Fruit fly (Drosophila melanogaster) whole organism, wandering third instar larva: Measurements from ENCODE around the gene Cap-H2.

Source experiments
- Abd-B ChIP-seq: fragments of >200 bp; optimal IDR thresholded peaks from 2 replicates; lab custom pipeline; 2017; ENCODE audit warnings: missing biosample characterization, missing genetic modification characterization
- CG32264 ChIP-seq: fragments of 200-800 bp; sonication (Bioruptor generic); optimal IDR thresholded peaks from 2 replicates; lab custom pipeline; 2016; ENCODE audit warnings: missing biosample characterization, missing genetic modification characterization
- CG9705 ChIP-seq: fragments of 200-800 bp; sonication (Bioruptor generic); optimal IDR thresholded peaks from 2 replicates; lab custom pipeline; 2018; ENCODE audit warnings: missing biosample characterization, mild to moderate bottlenecking, missing genetic modification characterization
- Dfd ChIP-seq: fragments of >200 bp; optimal IDR thresholded peaks from 2 replicates; lab custom pipeline; 2017; ENCODE audit warnings: missing biosample characterization, missing genetic modification characterization
- Dif ChIP-seq: fragments of 200-275, 200-300 bp; sonication (Bioruptor generic); optimal IDR thresholded peaks from 2 replicates; lab custom pipeline; 2018; ENCODE audit warnings: missing biosample characterization, missing genetic modification characterization; ENCODE audit not compliant: partially characterized antibody
- GATAd ChIP-seq: sonication (Bioruptor generic); optimal IDR thresholded peaks from 2 replicates; lab custom pipeline; 2016; ENCODE audit warnings: missing biosample characterization, missing genetic modification characterization
- HLH106 ChIP-seq: fragments of 200-800 bp; optimal IDR thresholded peaks from 3 replicates; lab custom pipeline; 2019; ENCODE audit warnings: missing biosample characterization, mild to moderate bottlenecking, missing genetic modification characterization, moderate library complexity
- Hnf4 ChIP-seq: fragments of 200-800 bp; sonication (Bioruptor generic); optimal IDR thresholded peaks from 2 replicates; lab custom pipeline; 2016; ENCODE audit warnings: missing biosample characterization, mild to moderate bottlenecking, missing genetic modification characterization
- Hr78 ChIP-seq: fragments of >200 bp; optimal IDR thresholded peaks from 2 replicates; lab custom pipeline; 2017; ENCODE audit warnings: missing biosample characterization, missing genetic modification characterization
- Hr83 ChIP-seq: fragments of 200-300 bp; sonication (Bioruptor generic); optimal IDR thresholded peaks from 2 replicates; lab custom pipeline; 2016; ENCODE audit warnings: missing biosample characterization, mild to moderate bottlenecking, missing genetic modification characterization, moderate library complexity; ENCODE audit not compliant: poor library complexity, severe bottlenecking
- Jra ChIP-seq: sonication (Bioruptor generic); optimal IDR thresholded peaks from 2 replicates; lab custom pipeline; 2016; ENCODE audit warnings: missing biosample characterization, missing genetic modification characterization
- Myc ChIP-seq: fragments of >200 bp; optimal IDR thresholded peaks from 2 replicates; lab custom pipeline; 2017
- N ChIP-seq: fragments of >200 bp; optimal IDR thresholded peaks from 2 replicates; lab custom pipeline; 2018; ENCODE audit warnings: missing biosample characterization, missing external identifiers, missing genetic modification characterization
- OdsH ChIP-seq: fragments of 200-800 bp; sonication (Bioruptor generic); optimal IDR thresholded peaks from 2 replicates; lab custom pipeline; 2016; ENCODE audit warnings: missing biosample characterization, mild to moderate bottlenecking, missing genetic modification characterization
- Rel ChIP-seq, 2 experiments: fragments of 200-800 bp; sonication (Bioruptor generic) in 1 of 2; optimal IDR thresholded peaks; 2 replicates in 1 of 2; 3 replicates in 1 of 2; lab custom pipeline; 2016 to 2019; ENCODE audit warnings: mild to moderate bottlenecking in 2 of 2, missing biosample characterization in 2 of 2, missing genetic modification characterization in 2 of 2, moderate library complexity in 1 of 2
- Sp1 ChIP-seq: fragments of 200-800 bp; sonication (Bioruptor generic); optimal IDR thresholded peaks from 3 replicates; lab custom pipeline; 2019; ENCODE audit warnings: missing biosample characterization, mild to moderate bottlenecking, missing genetic modification characterization, moderate library complexity
- Vsx2 ChIP-seq: fragments of 200-300, 225-300 bp; sonication (Bioruptor generic); optimal IDR thresholded peaks from 2 replicates; lab custom pipeline; 2018; ENCODE audit warnings: missing biosample characterization, missing genetic modification characterization; ENCODE audit not compliant: partially characterized antibody
- br ChIP-seq: fragments of 200-800 bp; sonication (Bioruptor generic); optimal IDR thresholded peaks from 2 replicates; lab custom pipeline; 2016; ENCODE audit warnings: missing biosample characterization, missing genetic modification characterization
- brk ChIP-seq: fragments of 200-800 bp; sonication (Bioruptor generic); optimal IDR thresholded peaks from 2 replicates; lab custom pipeline; 2016; ENCODE audit warnings: missing biosample characterization, mild to moderate bottlenecking, missing genetic modification characterization
- dl ChIP-seq, 2 experiments: fragments of 175-275, 200-275 bp in 1 of 2; fragments of 200-275 bp in 1 of 2; sonication (Bioruptor generic); optimal IDR thresholded peaks; lab custom pipeline; 2018; ENCODE audit warnings: mild to moderate bottlenecking in 2 of 2, missing biosample characterization in 2 of 2, missing genetic modification characterization in 2 of 2, moderate library complexity in 2 of 2; ENCODE audit not compliant: partially characterized antibody in 2 of 2, insufficient read depth in 1 of 2
- dmrt93B ChIP-seq: fragments of 200-800 bp; sonication (Bioruptor generic); optimal IDR thresholded peaks from 2 replicates; lab custom pipeline; 2018; ENCODE audit warnings: missing biosample characterization, mild to moderate bottlenecking, missing genetic modification characterization
- dsf ChIP-seq: sonication (Bioruptor generic); optimal IDR thresholded peaks from 2 replicates; lab custom pipeline; 2016; ENCODE audit warnings: missing biosample characterization, missing genetic modification characterization, borderline replicate concordance
- ey ChIP-seq: fragments of 200-800 bp; sonication (Bioruptor generic); optimal IDR thresholded peaks from 2 replicates; lab custom pipeline; 2016; ENCODE audit warnings: missing biosample characterization, missing genetic modification characterization
- foxo ChIP-seq, 2 experiments: fragments of 200-800 bp; sonication (Bioruptor generic); optimal IDR thresholded peaks; 2 replicates in 1 of 2; 3 replicates in 1 of 2; lab custom pipeline; 2016 to 2017; ENCODE audit warnings: missing biosample characterization in 2 of 2, missing genetic modification characterization in 2 of 2
- fru ChIP-seq: fragments of 200-800 bp; sonication (Bioruptor generic); optimal IDR thresholded peaks from 3 replicates; lab custom pipeline; 2016; ENCODE audit warnings: missing biosample characterization, mild to moderate bottlenecking, missing genetic modification characterization
- h ChIP-seq: fragments of 200-800 bp; sonication (Bioruptor generic); optimal IDR thresholded peaks from 3 replicates; lab custom pipeline; 2016; ENCODE audit warnings: missing biosample characterization, mild to moderate bottlenecking, missing genetic modification characterization
- jim ChIP-seq: fragments of 175-275, 200-325 bp; sonication (Bioruptor generic); optimal IDR thresholded peaks from 2 replicates; lab custom pipeline; 2016; ENCODE audit warnings: missing biosample characterization, mild to moderate bottlenecking, missing genetic modification characterization
- lola ChIP-seq: fragments of >200 bp; optimal IDR thresholded peaks from 2 replicates; lab custom pipeline; 2017; ENCODE audit warnings: missing biosample characterization, missing genetic modification characterization
- pan ChIP-seq: fragments of >200 bp; optimal IDR thresholded peaks from 2 replicates; lab custom pipeline; 2017
- psq ChIP-seq: fragments of 200-800 bp; sonication (Bioruptor generic); optimal IDR thresholded peaks from 3 replicates; lab custom pipeline; 2017; ENCODE audit warnings: missing biosample characterization, mild to moderate bottlenecking, missing genetic modification characterization, moderate library complexity
- rgr ChIP-seq: fragments of 200-800 bp; sonication (Bioruptor generic); optimal IDR thresholded peaks from 3 replicates; lab custom pipeline; 2016; ENCODE audit warnings: missing biosample characterization, mild to moderate bottlenecking, missing genetic modification characterization
- sage ChIP-seq: fragments of 200-800 bp; sonication (Bioruptor generic); optimal IDR thresholded peaks from 2 replicates; lab custom pipeline; 2016; ENCODE audit warnings: missing biosample characterization, mild to moderate bottlenecking, missing genetic modification characterization
- sv ChIP-seq: fragments of 200-800 bp; sonication (Bioruptor generic); optimal IDR thresholded peaks from 3 replicates; lab custom pipeline; 2016; ENCODE audit warnings: missing biosample characterization, missing genetic modification characterization
- tai ChIP-seq: sonication (Bioruptor generic); optimal IDR thresholded peaks from 2 replicates; lab custom pipeline; 2016; ENCODE audit warnings: missing biosample characterization, missing genetic modification characterization
- usp ChIP-seq: fragments of >200 bp; optimal IDR thresholded peaks from 2 replicates; lab custom pipeline; 2017; ENCODE audit warnings: missing biosample characterization, missing genetic modification characterization
- woc ChIP-seq: sonication (Bioruptor generic); optimal IDR thresholded peaks from 2 replicates; lab custom pipeline; 2016; ENCODE audit warnings: missing biosample characterization, mild to moderate bottlenecking, missing genetic modification characterization

Gene Cap-H2

dm6 chr3R:10788186-10788585 lies 27.1 kb downstream of the Cap-H2 start, which contains the start of the genes Art1 and Mcm5:
Gene Art1 (minus strand): TSS chr3R:10788226.
Gene Mcm5 (plus strand): TSS chr3R:10788524.
- TF ChIP-seq CG9705 (GFP tag; lab: Kevin White, UChicago) = peak; percentile 38
- TF ChIP-seq dsf (GFP tag; lab: Kevin White, UChicago) = peak; percentile 24
- no peak for TF ChIP-seq Hr78
- peak; percentile 35 for TF ChIP-seq OdsH (GFP tag; lab: Kevin White, UChicago)
- peak; percentile 65 for TF ChIP-seq rgr (GFP tag; lab: Kevin White, UChicago)
- TF ChIP-seq ey (GFP tag; lab: Kevin White, UChicago) = peak; percentile 57
- no peak for TF ChIP-seq Dfd (GFP tag; lab: Kevin White, UChicago)
- TF ChIP-seq sv (GFP tag; lab: Kevin White, UChicago) = peak; percentile 49
- TF ChIP-seq Abd-B = no peak
- TF ChIP-seq Vsx2 (GFP tag; lab: Kevin White, UChicago) = no peak
- peak; percentile 10 for TF ChIP-seq CG32264
- TF ChIP-seq jim (GFP tag; lab: Kevin White, UChicago) = no peak
- no peak for TF ChIP-seq brk
- TF ChIP-seq Rel (GFP tag; optimal IDR thresholded peaks at IDR 0.05; lab: Kevin White, UChicago) = no peak
- peak; percentile 35 for TF ChIP-seq Rel (tag; optimal IDR thresholded peaks at IDR 0.05; lab: Kevin White, UChicago)
- peak; percentile 66 for TF ChIP-seq woc (GFP tag; lab: Kevin White, UChicago)
- peak; percentile 68 for TF ChIP-seq Hnf4 (GFP tag; lab: Kevin White, UChicago)
- TF ChIP-seq sage = no peak
- TF ChIP-seq fru (GFP tag; lab: Kevin White, UChicago) = peak; percentile 64
- TF ChIP-seq pan (lab: Kevin White, UChicago) = no peak
- peak; percentile 67 for TF ChIP-seq h (GFP tag; lab: Kevin White, UChicago)
- peak; percentile 50 for TF ChIP-seq dmrt93B (GFP tag; lab: Kevin White, UChicago)
- peak; percentile 79 for TF ChIP-seq Jra (GFP tag; lab: Kevin White, UChicago)
- no peak for TF ChIP-seq dl (GFP tag; optimal IDR thresholded peaks at IDR 0.05; lab: Kevin White, UChicago; ENCODE audit: insufficient read depth in 1 of 2, partially characterized antibody in 2 of 2)
- TF ChIP-seq N (GFP tag; lab: Kevin White, UChicago) = no peak
- no peak for TF ChIP-seq lola (GFP tag; lab: Kevin White, UChicago)
- no peak for TF ChIP-seq Hr83 (GFP tag; lab: Kevin White, UChicago)
- TF ChIP-seq Sp1 (GFP tag; lab: Kevin White, UChicago) = no peak
- peak; percentile 53 for TF ChIP-seq br (GFP tag; lab: Kevin White, UChicago)
- peak; percentile 69 for TF ChIP-seq GATAd (GFP tag; lab: Kevin White, UChicago)
- TF ChIP-seq Myc (lab: Kevin White, UChicago) = peak; percentile 62
- peak; percentile 41 for TF ChIP-seq psq (GFP tag; lab: Kevin White, UChicago)
- TF ChIP-seq HLH106 = peak; percentile 52
- peak in 1 of 2 experiments; percentile 50 for TF ChIP-seq foxo (GFP tag; optimal IDR thresholded peaks at IDR 0.05; lab: Kevin White, UChicago)
- TF ChIP-seq Dif = no peak

dm6 chr3R:10792604-10793003 lies 31.5 kb downstream of the Cap-H2 start, which contains the start of gene CG14687:
Gene CG14687 (plus strand): TSS chr3R:10792904.
- TF ChIP-seq Dif (no peak), woc (GFP tag; lab: Kevin White, UChicago) (no peak), usp (no peak), brk (no peak), Abd-B (no peak)

- TF ChIP-seq lola (GFP tag; lab: Kevin White, UChicago) (no peak), Myc (lab: Kevin White, UChicago) (no peak), br (GFP tag; lab: Kevin White, UChicago) (no peak), fru (GFP tag; lab: Kevin White, UChicago) (no peak), pan (lab: Kevin White, UChicago) (no peak), dl (GFP tag; optimal IDR thresholded peaks at IDR 0.05; lab: Kevin White, UChicago; ENCODE audit: insufficient read depth in 1 of 2, partially characterized antibody in 2 of 2) (no peak), rgr (GFP tag; lab: Kevin White, UChicago) (no peak), Rel (GFP tag; optimal IDR thresholded peaks at IDR 0.05; lab: Kevin White, UChicago) (no peak), Rel (tag; optimal IDR thresholded peaks at IDR 0.05; lab: Kevin White, UChicago) (no peak), tai (GFP tag; lab: Kevin White, UChicago) (no peak), Jra (GFP tag; lab: Kevin White, UChicago) (no peak), ey (GFP tag; lab: Kevin White, UChicago) (no peak), OdsH (GFP tag; lab: Kevin White, UChicago) (no peak), Abd-B (no peak), CG32264 (no peak), dsf (GFP tag; lab: Kevin White, UChicago) (no peak), HLH106 (no peak)
- TF ChIP-seq, all 38 proteins: peak for 0
Observed at dm6 chr3R:10803855-10804254, 42.7 kb downstream of the Cap-H2 start, which contains the start of gene CG14692. Gene CG14692 (minus strand): TSS chr3R:10803955.
